Fruit fly (Drosophila melanogaster): ENCODE results near the gene Dci.

Dci gene

dm6 chr3L:802700-803273 lies 48.4 kb upstream of the Dci start (continued):
- TF ChIP-seq CG4617 (GFP tag; optimal IDR thresholded peaks at IDR 0.05; ENCODE audit: borderline replicate concordance) (peak; percentile 59), CG4404 (GFP tag; IDR thresholded peaks at IDR 0.05) (peak; percentile 83), lbe (GFP tag; optimal IDR thresholded peaks at IDR 0.05) (peak; percentile 90), gce (GFP tag; IDR thresholded peaks at IDR 0.05) (peak; percentile 88), sr (GFP tag; IDR thresholded peaks at IDR 0.05) (peak; percentile 83; the same call in 2 of the 3 replicates), row (GFP tag; IDR thresholded peaks at IDR 0.05) (peak; percentile 96), repo (GFP tag; optimal IDR thresholded peaks at IDR 0.05) (peak; percentile 87), Deaf1 (tag; optimal IDR thresholded peaks at IDR 0.05) (peak; percentile 62), wdn (GFP tag; IDR thresholded peaks at IDR 0.05) (peak; percentile 86), CG10267 (tag; optimal IDR thresholded peaks at IDR 0.05) (peak; percentile 69), nmo (GFP tag; optimal IDR thresholded peaks at IDR 0.05) (peak; percentile 84), ssp (GFP tag; IDR thresholded peaks at IDR 0.05) (peak; percentile 80), grn (GFP tag; optimal IDR thresholded peaks at IDR 0.05) (peak; percentile 20), CG4820 (GFP tag; optimal IDR thresholded peaks at IDR 0.05) (peak; percentile 88), corto (GFP tag; optimal IDR thresholded peaks at IDR 0.05) (peak; percentile 88), eyg (GFP tag; optimal IDR thresholded peaks at IDR 0.05) (peak; percentile 83), CG11560 (tag; IDR thresholded peaks at IDR 0.05) (peak; percentile 76; the same call in 2 of the 3 replicates), CG14667 (GFP tag; IDR thresholded peaks at IDR 0.05) (peak; percentile 82), Poxn (GFP tag; IDR thresholded peaks at IDR 0.05) (peak; percentile 64; the same call in 1 of the 2 replicates), CG15601 (tag; optimal IDR thresholded peaks at IDR 0.05) (peak; percentile 81), CG34224 (GFP tag; IDR thresholded peaks at IDR 0.05; ENCODE audit: partially characterized antibody) (no peak), salm (tag; optimal IDR thresholded peaks at IDR 0.05) (peak; percentile 62), onecut (GFP tag; IDR thresholded peaks at IDR 0.05) (peak; percentile 90), HLHmδ (GFP tag; optimal IDR thresholded peaks at IDR 0.05) (no peak), gsb-n (tag; optimal IDR thresholded peaks at IDR 0.05) (peak; percentile 86), vfl (GFP tag; optimal IDR thresholded peaks at IDR 0.05) (peak; percentile 81), fru (optimal IDR thresholded peaks at IDR 0.05) (no peak), cato (GFP tag; optimal IDR thresholded peaks at IDR 0.05; ENCODE audit: borderline replicate concordance) (peak; percentile 70), wek (GFP tag; optimal IDR thresholded peaks at IDR 0.05) (peak; percentile 81), ap (GFP tag; IDR thresholded peaks at IDR 0.05) (peak; percentile 82), CTCF (GFP tag; optimal IDR thresholded peaks at IDR 0.05) (peak; percentile 3), CG8388 (GFP tag; optimal IDR thresholded peaks at IDR 0.05) (peak; percentile 87), schlank (tag; optimal IDR thresholded peaks at IDR 0.05) (peak; percentile 90), inv (GFP tag; IDR thresholded peaks at IDR 0.05; ENCODE audit: partially characterized antibody) (no peak), dysf (GFP tag; IDR thresholded peaks at IDR 0.05) (peak; percentile 94), CG31388 (GFP tag; optimal IDR thresholded peaks at IDR 0.05) (peak; percentile 55), jigr1 (GFP tag; IDR thresholded peaks at IDR 0.05) (peak; percentile 76; the same call in 2 of the 3 replicates), CG2678 (tag; optimal IDR thresholded peaks at IDR 0.05) (peak; percentile 88), CG3847 (GFP tag; IDR thresholded peaks at IDR 0.05) (peak; percentile 87), CG9932 (GFP tag; IDR thresholded peaks at IDR 0.05) (peak; percentile 91), chif (GFP tag; optimal IDR thresholded peaks at IDR 0.05) (peak; percentile 83 to 94), slbo (GFP tag; IDR thresholded peaks at IDR 0.05) (peak; percentile 95), sima (GFP tag; optimal IDR thresholded peaks at IDR 0.05) (peak; percentile 52), CG13296 (GFP tag; optimal IDR thresholded peaks at IDR 0.05) (peak; percentile 81), emc (GFP tag; optimal IDR thresholded peaks at IDR 0.05) (peak; percentile 68), CG14965 (GFP tag; optimal IDR thresholded peaks at IDR 0.05; ENCODE audit: borderline replicate concordance) (no peak), CG10366 (GFP tag; IDR thresholded peaks at IDR 0.05) (peak; percentile 93), sna (GFP tag; IDR thresholded peaks at IDR 0.05; ENCODE audit: partially characterized antibody) (no peak), Hr39 (optimal IDR thresholded peaks at IDR 0.05) (no peak), ato (GFP tag; IDR thresholded peaks at IDR 0.05; ENCODE audit: partially characterized antibody) (no peak), D (optimal IDR thresholded peaks at IDR 0.05) (no peak), D (GFP tag; optimal IDR thresholded peaks at IDR 0.05) (peak; percentile 79)

Measured in whole organism, embryonic.